Fruit fly (Drosophila melanogaster): ENCODE results near the gene RhoGDI.

The RhoGDI gene

DNA sequence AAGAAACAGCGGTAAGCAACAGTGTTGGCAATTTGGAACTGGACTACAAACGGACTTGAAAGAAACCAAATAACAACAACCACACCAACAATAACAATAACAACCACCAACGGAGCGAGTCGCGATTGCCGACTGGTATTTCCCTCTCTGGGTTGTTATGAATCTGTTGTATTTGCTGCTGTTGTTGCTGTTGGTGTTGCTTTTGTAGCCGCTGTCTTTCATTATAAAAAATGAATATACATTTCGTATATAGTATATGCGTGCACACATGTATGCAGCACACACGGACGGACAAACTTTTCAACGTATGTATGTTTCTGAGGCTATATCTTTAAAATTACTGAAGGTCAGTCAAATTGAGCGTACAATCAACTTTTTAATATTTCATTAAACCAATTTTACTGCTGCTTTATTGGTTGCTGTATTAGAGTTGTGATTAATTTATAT, 25.1 kb upstream of the RhoGDI start:
- TF ChIP-seq GATAd (GFP tag; optimal IDR thresholded peaks at IDR 0.05) (no peak), jim (GFP tag; optimal IDR thresholded peaks at IDR 0.05) (no peak), HLH106 (tag; optimal IDR thresholded peaks at IDR 0.05) (no peak), pan (optimal IDR thresholded peaks at IDR 0.05) (no peak), rgr (GFP tag; optimal IDR thresholded peaks at IDR 0.05) (no peak), Sp1 (GFP tag; optimal IDR thresholded peaks at IDR 0.05) (no peak), N (GFP tag; optimal IDR thresholded peaks at IDR 0.05) (no peak), sv (GFP tag; optimal IDR thresholded peaks at IDR 0.05) (peak; percentile 46), br (GFP tag; optimal IDR thresholded peaks at IDR 0.05) (no peak), Dfd (GFP tag; optimal IDR thresholded peaks at IDR 0.05) (no peak), Rel (GFP tag; optimal IDR thresholded peaks at IDR 0.05) (no peak), Rel (tag; optimal IDR thresholded peaks at IDR 0.05) (peak; percentile 94), usp (GFP tag; optimal IDR thresholded peaks at IDR 0.05) (no peak), CG9705 (GFP tag; optimal IDR thresholded peaks at IDR 0.05) (no peak), fru (GFP tag; optimal IDR thresholded peaks at IDR 0.05) (no peak), Jra (GFP tag; optimal IDR thresholded peaks at IDR 0.05) (no peak), CrebA (GFP tag; optimal IDR thresholded peaks at IDR 0.05; ENCODE audit: borderline replicate concordance) (peak; percentile 25), Hr78 (GFP tag; optimal IDR thresholded peaks at IDR 0.05) (no peak), dmrt93B (GFP tag; optimal IDR thresholded peaks at IDR 0.05) (no peak), Myc (optimal IDR thresholded peaks at IDR 0.05) (no peak), Dif (GFP tag; optimal IDR thresholded peaks at IDR 0.05; ENCODE audit: partially characterized antibody) (peak; percentile 8), Abd-B (GFP tag; optimal IDR thresholded peaks at IDR 0.05) (no peak), lola (GFP tag; optimal IDR thresholded peaks at IDR 0.05) (no peak), Vsx2 (GFP tag; optimal IDR thresholded peaks at IDR 0.05; ENCODE audit: partially characterized antibody) (no peak), Hr83 (GFP tag; optimal IDR thresholded peaks at IDR 0.05; ENCODE audit: poor library complexity, severe bottlenecking) (no peak), brk (GFP tag; optimal IDR thresholded peaks at IDR 0.05) (no peak), CG32264 (GFP tag; optimal IDR thresholded peaks at IDR 0.05) (no peak), sage (GFP tag; optimal IDR thresholded peaks at IDR 0.05) (peak; percentile 9), ey (GFP tag; optimal IDR thresholded peaks at IDR 0.05) (no peak), woc (GFP tag; optimal IDR thresholded peaks at IDR 0.05) (peak; percentile 35), foxo (GFP tag; optimal IDR thresholded peaks at IDR 0.05) (no peak), Mio (GFP tag; optimal IDR thresholded peaks at IDR 0.05) (no peak), dl (GFP tag; optimal IDR thresholded peaks at IDR 0.05; ENCODE audit: insufficient read depth in 1 of 2, partially characterized antibody in 2 of 2) (peak; percentile 20 to 22), tai (GFP tag; optimal IDR thresholded peaks at IDR 0.05) (no peak), Hnf4 (GFP tag; optimal IDR thresholded peaks at IDR 0.05) (no peak), dsf (GFP tag; optimal IDR thresholded peaks at IDR 0.05; ENCODE audit: borderline replicate concordance) (no peak), OdsH (GFP tag; optimal IDR thresholded peaks at IDR 0.05) (no peak), psq (GFP tag; optimal IDR thresholded peaks at IDR 0.05) (peak; percentile 49)

DNA sequence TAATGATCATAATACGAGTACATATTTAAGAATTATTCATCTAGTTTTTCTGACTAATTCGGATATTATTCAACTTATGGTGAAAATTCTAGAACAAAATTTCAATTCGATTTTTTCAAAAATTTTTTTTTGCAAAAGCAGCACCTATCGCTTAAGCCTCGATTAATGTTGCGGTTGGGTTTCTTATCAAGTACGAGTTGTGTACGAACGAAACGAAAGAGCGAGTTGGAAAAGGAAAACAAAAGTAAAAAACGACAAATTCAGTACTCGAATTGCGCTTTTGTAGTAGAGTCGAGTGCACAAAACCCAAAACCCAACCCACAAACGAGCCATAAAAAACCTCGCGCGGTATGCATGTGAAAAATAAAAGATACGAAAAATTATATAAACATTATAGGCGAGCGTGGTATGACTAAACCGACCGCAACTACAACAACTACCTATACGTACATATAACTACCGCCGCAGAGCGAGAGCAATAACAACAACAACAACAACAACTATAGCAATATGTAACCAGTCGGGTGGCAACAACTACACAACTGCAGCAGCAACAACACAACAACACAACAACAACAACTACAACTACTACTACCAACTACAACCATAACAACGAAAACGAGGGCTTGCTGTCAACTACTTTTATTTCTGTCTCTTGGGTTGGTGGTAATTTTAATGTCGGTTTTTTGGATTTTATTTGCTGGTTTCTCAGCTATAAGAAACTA, 24.0 kb upstream of the RhoGDI start:
- TF ChIP-seq Rel (GFP tag; optimal IDR thresholded peaks at IDR 0.05) (no peak), Rel (tag; optimal IDR thresholded peaks at IDR 0.05) (peak; percentile 41), foxo (GFP tag; optimal IDR thresholded peaks at IDR 0.05) (no peak)

DNA sequence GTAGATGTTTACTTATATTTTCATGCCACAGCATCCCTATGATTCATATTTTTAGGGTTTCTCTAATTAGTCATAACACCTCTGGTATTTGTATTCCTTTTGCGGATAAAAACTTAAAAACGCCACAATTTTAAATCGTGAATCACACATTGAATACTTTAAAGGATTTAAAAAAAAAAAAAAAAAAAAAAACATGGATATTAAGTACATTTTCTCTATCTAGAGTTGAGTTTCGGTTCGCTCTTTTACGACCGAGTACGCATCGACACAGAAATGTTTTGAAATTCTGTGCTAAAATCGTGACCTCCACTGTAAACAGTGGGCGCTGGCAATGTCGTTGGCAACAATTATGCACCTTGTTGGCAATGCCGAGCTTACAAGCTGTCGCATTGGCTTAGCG, 23.1 kb upstream of the RhoGDI start:
- TF ChIP-seq lola (GFP tag; optimal IDR thresholded peaks at IDR 0.05) (no peak), GATAd (GFP tag; optimal IDR thresholded peaks at IDR 0.05) (no peak), psq (GFP tag; optimal IDR thresholded peaks at IDR 0.05) (peak; percentile 5), Dif (GFP tag; optimal IDR thresholded peaks at IDR 0.05; ENCODE audit: partially characterized antibody) (no peak), rgr (GFP tag; optimal IDR thresholded peaks at IDR 0.05) (peak; percentile 40), woc (GFP tag; optimal IDR thresholded peaks at IDR 0.05) (no peak), ey (GFP tag; optimal IDR thresholded peaks at IDR 0.05) (peak; percentile 33), Sp1 (GFP tag; optimal IDR thresholded peaks at IDR 0.05) (no peak), dl (GFP tag; optimal IDR thresholded peaks at IDR 0.05; ENCODE audit: insufficient read depth in 1 of 2, partially characterized antibody in 2 of 2) (no peak), Hr78 (GFP tag; optimal IDR thresholded peaks at IDR 0.05) (no peak), HLH106 (tag; optimal IDR thresholded peaks at IDR 0.05) (no peak), N (GFP tag; optimal IDR thresholded peaks at IDR 0.05) (no peak), dmrt93B (GFP tag; optimal IDR thresholded peaks at IDR 0.05) (no peak), Jra (GFP tag; optimal IDR thresholded peaks at IDR 0.05) (no peak), OdsH (GFP tag; optimal IDR thresholded peaks at IDR 0.05) (peak; percentile 6), brk (GFP tag; optimal IDR thresholded peaks at IDR 0.05) (no peak), Myc (optimal IDR thresholded peaks at IDR 0.05) (no peak), Rel (GFP tag; optimal IDR thresholded peaks at IDR 0.05) (no peak), Rel (tag; optimal IDR thresholded peaks at IDR 0.05) (no peak), Hnf4 (GFP tag; optimal IDR thresholded peaks at IDR 0.05) (no peak), jim (GFP tag; optimal IDR thresholded peaks at IDR 0.05) (no peak), CG32264 (GFP tag; optimal IDR thresholded peaks at IDR 0.05) (no peak), br (GFP tag; optimal IDR thresholded peaks at IDR 0.05) (peak; percentile 18), tai (GFP tag; optimal IDR thresholded peaks at IDR 0.05) (no peak), Vsx2 (GFP tag; optimal IDR thresholded peaks at IDR 0.05; ENCODE audit: partially characterized antibody) (no peak), CG9705 (GFP tag; optimal IDR thresholded peaks at IDR 0.05) (no peak), pan (optimal IDR thresholded peaks at IDR 0.05) (no peak), dsf (GFP tag; optimal IDR thresholded peaks at IDR 0.05; ENCODE audit: borderline replicate concordance) (no peak), fru (GFP tag; optimal IDR thresholded peaks at IDR 0.05) (no peak), foxo (GFP tag; optimal IDR thresholded peaks at IDR 0.05) (no peak), Abd-B (GFP tag; optimal IDR thresholded peaks at IDR 0.05) (no peak), sage (GFP tag; optimal IDR thresholded peaks at IDR 0.05) (no peak), usp (GFP tag; optimal IDR thresholded peaks at IDR 0.05) (no peak), Hr83 (GFP tag; optimal IDR thresholded peaks at IDR 0.05; ENCODE audit: poor library complexity, severe bottlenecking) (no peak), Dfd (GFP tag; optimal IDR thresholded peaks at IDR 0.05) (no peak), Mio (GFP tag; optimal IDR thresholded peaks at IDR 0.05) (no peak), sv (GFP tag; optimal IDR thresholded peaks at IDR 0.05) (peak; percentile 31), CrebA (GFP tag; optimal IDR thresholded peaks at IDR 0.05; ENCODE audit: borderline replicate concordance) (no peak), h (GFP tag; optimal IDR thresholded peaks at IDR 0.05) (peak; percentile 35)

Measured in whole organism, wandering third instar larva.